Fruit fly (Drosophila melanogaster) whole organism, embryonic: ENCODE data around the gene Eig71Ed.
A peak's percentile ranks its signal among the peaks of the same experiment; 100 is the strongest.

Source experiments
- B-H2 ChIP-seq: fragments of 200-800 bp; sonication (Bioruptor generic); optimal IDR thresholded peaks from 2 replicates; lab custom pipeline; 2018; ENCODE audit warnings: missing biosample characterization, mild to moderate bottlenecking, missing genetic modification characterization
- Bdp1 ChIP-seq: fragments of 200-800 bp; sonication (Bioruptor generic); optimal IDR thresholded peaks from 3 replicates; lab custom pipeline; 2016; ENCODE audit warnings: missing biosample characterization, missing genetic modification characterization
- Bgb ChIP-seq: fragments of 200-800 bp; sonication (Bioruptor generic); IDR thresholded peaks from 2 replicates; pipeline ENCODE4 v1.3.6; 2022; ENCODE audit warnings: missing biosample characterization, missing genetic modification characterization; ENCODE audit not compliant: partially characterized antibody
- CG10431 ChIP-seq: fragments of 200-800 bp; sonication (Bioruptor generic); optimal IDR thresholded peaks from 3 replicates; lab custom pipeline; 2018; ENCODE audit warnings: missing biosample characterization, mild to moderate bottlenecking, missing genetic modification characterization
- CG12155 ChIP-seq: fragments of 200-800 bp; sonication (Bioruptor generic); optimal IDR thresholded peaks from 3 replicates; lab custom pipeline; 2016; ENCODE audit warnings: missing biosample characterization, missing genetic modification characterization
- CG12769 ChIP-seq: fragments of 200-800 bp; sonication (Bioruptor generic); optimal IDR thresholded peaks from 2 replicates; lab custom pipeline; 2019; ENCODE audit warnings: missing biosample characterization, mild to moderate bottlenecking, missing genetic modification characterization, moderate library complexity
- CG13424 ChIP-seq: fragments of 200-800 bp; sonication (Bioruptor generic); optimal IDR thresholded peaks from 2 replicates; lab custom pipeline; 2019; ENCODE audit warnings: missing biosample characterization, mild to moderate bottlenecking, missing genetic modification characterization, moderate library complexity
- CG14965 ChIP-seq: fragments of 200-800 bp; sonication (Bioruptor generic); optimal IDR thresholded peaks from 2 replicates; lab custom pipeline; 2016; ENCODE audit warnings: missing biosample characterization, missing genetic modification characterization, borderline replicate concordance
- CG15269 ChIP-seq: fragments of 200-800 bp; sonication (Bioruptor generic); optimal IDR thresholded peaks from 2 replicates; lab custom pipeline; 2018; ENCODE audit warnings: missing biosample characterization, mild to moderate bottlenecking, missing genetic modification characterization, moderate library complexity
- CG16779 ChIP-seq: fragments of 200-800 bp; sonication (Bioruptor generic); IDR thresholded peaks from 2 replicates; pipeline ENCODE4 v1.3.6; 2022; ENCODE audit warnings: missing biosample characterization, missing genetic modification characterization
- CG16815 ChIP-seq: fragments of 200-800 bp; sonication (Bioruptor generic); optimal IDR thresholded peaks from 3 replicates; lab custom pipeline; 2017; ENCODE audit warnings: missing biosample characterization, mild to moderate bottlenecking, missing genetic modification characterization
- CG2202 ChIP-seq: fragments of 200-800 bp; sonication (Bioruptor generic); optimal IDR thresholded peaks from 2 replicates; lab custom pipeline; 2018; ENCODE audit warnings: missing biosample characterization, mild to moderate bottlenecking, missing genetic modification characterization
- CG30431 ChIP-seq: fragments of 200-800 bp; sonication (Bioruptor generic); optimal IDR thresholded peaks from 2 replicates; lab custom pipeline; 2017; ENCODE audit warnings: missing biosample characterization, missing genetic modification characterization
- CG32532 ChIP-seq: fragments of 200-800 bp; sonication (Bioruptor generic); IDR thresholded peaks from 2 replicates; pipeline ENCODE4 v1.3.6; 2022; ENCODE audit warnings: missing biosample characterization, missing genetic modification characterization
- CG4328 ChIP-seq: fragments of 200-800 bp; sonication (Bioruptor generic); optimal IDR thresholded peaks from 3 replicates; lab custom pipeline; 2017; ENCODE audit warnings: missing biosample characterization, missing genetic modification reagents, missing genetic modification characterization
- CG4617 ChIP-seq: fragments of 200-800 bp; sonication (Bioruptor generic); optimal IDR thresholded peaks from 3 replicates; lab custom pipeline; 2016; ENCODE audit warnings: missing biosample characterization, missing genetic modification characterization, borderline replicate concordance
- CG6654 ChIP-seq: fragments of 200-800 bp; sonication (Bioruptor generic); optimal IDR thresholded peaks from 2 replicates; lab custom pipeline; 2017; ENCODE audit warnings: missing biosample characterization, mild to moderate bottlenecking, missing genetic modification characterization
- CG7786 ChIP-seq: fragments of 200-800 bp; sonication (Bioruptor generic); optimal IDR thresholded peaks from 2 replicates; lab custom pipeline; 2016; ENCODE audit warnings: missing biosample characterization, missing genetic modification characterization
- CG7839 ChIP-seq: fragments of 200-800 bp; sonication (Bioruptor generic); optimal IDR thresholded peaks from 3 replicates; lab custom pipeline; 2018; ENCODE audit warnings: missing biosample characterization, mild to moderate bottlenecking, missing genetic modification characterization, moderate library complexity
- D19B ChIP-seq: fragments of 200-800 bp; sonication (Bioruptor generic); optimal IDR thresholded peaks from 2 replicates; lab custom pipeline; 2017; ENCODE audit warnings: missing biosample characterization, mild to moderate bottlenecking, missing genetic modification characterization
- Dfd ChIP-seq, 2 experiments: fragments of >200 bp; optimal IDR thresholded peaks; 2 replicates each; lab custom pipeline; 2017; ENCODE audit warnings: missing biosample characterization in 2 of 2, missing genetic modification characterization in 2 of 2
- Dip2 ChIP-seq: fragments of 200-800 bp; sonication (Bioruptor generic); IDR thresholded peaks from 2 replicates; pipeline ENCODE4 v1.3.6; 2022; ENCODE audit warnings: missing biosample characterization, missing genetic modification characterization
- Eip74EF ChIP-seq, 2 experiments: fragments of 200-800 bp in 1 of 2; fragments of >200 bp in 1 of 2; sonication (Bioruptor generic) in 1 of 2; optimal IDR thresholded peaks; 2 replicates each; lab custom pipeline; 2017 to 2019; ENCODE audit warnings: missing biosample characterization in 2 of 2, missing genetic modification characterization in 2 of 2, mild to moderate bottlenecking in 1 of 2, moderate library complexity in 1 of 2
- Ets97D ChIP-seq: fragments of 200-800 bp; sonication (Bioruptor generic); optimal IDR thresholded peaks from 3 replicates; lab custom pipeline; 2016; ENCODE audit warnings: missing biosample characterization, missing genetic modification characterization
- Fer2 ChIP-seq: fragments of 200-800 bp; sonication (Bioruptor generic); optimal IDR thresholded peaks from 2 replicates; lab custom pipeline; 2018; ENCODE audit warnings: missing biosample characterization, mild to moderate bottlenecking, missing genetic modification characterization, moderate library complexity
- Lhr ChIP-seq: fragments of 200-800 bp; sonication (Bioruptor generic); optimal IDR thresholded peaks from 3 replicates; lab custom pipeline; 2017; ENCODE audit warnings: mild to moderate bottlenecking, missing biosample characterization, missing genetic modification reagents, missing genetic modification characterization
- Myb ChIP-seq: fragments of 200-800 bp; sonication (Bioruptor generic); optimal IDR thresholded peaks from 2 replicates; lab custom pipeline; 2016; ENCODE audit warnings: missing biosample characterization, missing genetic modification characterization
- Nf-YB ChIP-seq: fragments of 200-800 bp; sonication (Bioruptor generic); optimal IDR thresholded peaks from 3 replicates; lab custom pipeline; 2019; ENCODE audit warnings: missing biosample characterization, mild to moderate bottlenecking, missing genetic modification characterization, moderate library complexity
- Side ChIP-seq: fragments of 200-800 bp; sonication (Bioruptor generic); optimal IDR thresholded peaks from 2 replicates; lab custom pipeline; 2016; ENCODE audit warnings: missing biosample characterization, missing genetic modification characterization
- Spps ChIP-seq: fragments of 200-800 bp; sonication (Bioruptor generic); optimal IDR thresholded peaks from 2 replicates; lab custom pipeline; 2018; ENCODE audit warnings: missing biosample characterization, mild to moderate bottlenecking, missing genetic modification characterization
- Xrp1 ChIP-seq: fragments of 200-800 bp; sonication (Bioruptor generic); IDR thresholded peaks from 2 replicates; pipeline ENCODE4 v1.3.6; 2022; ENCODE audit warnings: missing biosample characterization, missing genetic modification characterization
- YL-1 ChIP-seq: fragments of 200-800 bp; sonication (Bioruptor generic); optimal IDR thresholded peaks from 3 replicates; lab custom pipeline; 2017; ENCODE audit warnings: missing biosample characterization, mild to moderate bottlenecking, missing genetic modification characterization
- bsh ChIP-seq, 2 experiments: fragments of 200-800 bp; sonication (Bioruptor generic); optimal IDR thresholded peaks; 2 replicates each; lab custom pipeline; 2017 to 2018; ENCODE audit warnings: mild to moderate bottlenecking in 2 of 2, missing biosample characterization in 2 of 2, missing genetic modification characterization in 2 of 2, moderate library complexity in 1 of 2
- cg ChIP-seq: fragments of 200-800 bp; sonication (Bioruptor generic); optimal IDR thresholded peaks from 3 replicates; lab custom pipeline; 2019; ENCODE audit warnings: missing biosample characterization, mild to moderate bottlenecking, missing genetic modification characterization, moderate library complexity
- ci ChIP-seq: fragments of 200-800 bp; sonication (Bioruptor generic); IDR thresholded peaks from 3 replicates; pipeline ENCODE4 v1.3.6; 2022; ENCODE audit warnings: missing biosample characterization, missing genetic modification characterization
- eve ChIP-seq, 2 experiments: fragments of >200 bp; optimal IDR thresholded peaks; 2 replicates each; lab custom pipeline; 2017; ENCODE audit warnings: missing biosample characterization in 2 of 2, missing genetic modification characterization in 2 of 2
- gcm2 ChIP-seq: fragments of 200-800 bp; sonication (Bioruptor generic); optimal IDR thresholded peaks from 2 replicates; lab custom pipeline; 2016; ENCODE audit warnings: missing biosample characterization, missing genetic modification characterization
- grau ChIP-seq: fragments of 200-800 bp; optimal IDR thresholded peaks from 3 replicates; lab custom pipeline; 2019; ENCODE audit warnings: missing biosample characterization, mild to moderate bottlenecking, missing genetic modification characterization, moderate library complexity
- gro ChIP-seq: fragments of 200-800 bp; sonication (Bioruptor generic); optimal IDR thresholded peaks from 2 replicates; lab custom pipeline; 2016; ENCODE audit warnings: missing biosample characterization, missing genetic modification characterization
- inv ChIP-seq: fragments of 200-800 bp; sonication (Bioruptor generic); IDR thresholded peaks from 2 replicates; pipeline ENCODE4 v1.3.6; 2022; ENCODE audit warnings: missing biosample characterization, missing genetic modification characterization; ENCODE audit not compliant: partially characterized antibody
- lov ChIP-seq, 2 experiments: fragments of 200-800 bp in 1 of 2; fragments of >200 bp in 1 of 2; sonication (Bioruptor generic) in 1 of 2; IDR thresholded peaks in 1 of 2; optimal IDR thresholded peaks in 1 of 2; 2 replicates in 1 of 2; 3 replicates in 1 of 2; pipeline versions ENCODE4 v1.3.6 to Lab custom; 2017 to 2022; ENCODE audit warnings: missing biosample characterization in 1 of 2, missing genetic modification characterization in 1 of 2
- odd ChIP-seq: fragments of 200-800 bp; sonication (Bioruptor generic); optimal IDR thresholded peaks from 2 replicates; lab custom pipeline; 2017; ENCODE audit warnings: missing biosample characterization, mild to moderate bottlenecking, missing genetic modification characterization
- pfk ChIP-seq: fragments of 200-800 bp; sonication (Bioruptor generic); optimal IDR thresholded peaks from 2 replicates; lab custom pipeline; 2018; ENCODE audit warnings: missing biosample characterization, mild to moderate bottlenecking, missing genetic modification characterization, moderate library complexity
- pnt ChIP-seq: fragments of 200-800 bp; sonication (Bioruptor generic); optimal IDR thresholded peaks from 3 replicates; lab custom pipeline; 2016; ENCODE audit warnings: missing biosample characterization, missing genetic modification characterization
- run ChIP-seq: fragments of 200-800 bp; sonication (Bioruptor generic); optimal IDR thresholded peaks from 3 replicates; lab custom pipeline; 2018; ENCODE audit warnings: missing biosample characterization, mild to moderate bottlenecking, missing genetic modification characterization
- salm ChIP-seq: fragments of 200-800 bp; sonication (Bioruptor generic); optimal IDR thresholded peaks from 2 replicates; lab custom pipeline; 2018; ENCODE audit warnings: missing biosample characterization, mild to moderate bottlenecking, missing genetic modification characterization
- sens ChIP-seq: fragments of 200-800 bp; sonication (Bioruptor generic); peaks from one replicate; lab custom pipeline; 2016; ENCODE audit warnings: missing biosample characterization, missing genetic modification characterization
- sim ChIP-seq: fragments of 200-800 bp; sonication (Bioruptor generic); IDR thresholded peaks from 2 replicates; pipeline ENCODE4 v1.3.6; 2022; ENCODE audit warnings: missing biosample characterization, missing genetic modification characterization
- trh ChIP-seq: fragments of 200-800 bp; sonication (Bioruptor generic); optimal IDR thresholded peaks from 2 replicates; lab custom pipeline; 2016; ENCODE audit warnings: missing biosample characterization, missing genetic modification characterization
- ttk ChIP-seq: fragments of 200-800 bp; sonication (Bioruptor generic); IDR thresholded peaks from 2 replicates; pipeline ENCODE4 v2.1.2; 2022; ENCODE audit warnings: missing biosample characterization, missing genetic modification characterization
- twi ChIP-seq: fragments of 200-800 bp; optimal IDR thresholded peaks from 2 replicates; lab custom pipeline; 2019; ENCODE audit warnings: missing biosample characterization, mild to moderate bottlenecking, missing genetic modification characterization, moderate library complexity

The Eig71Ed gene

DNA sequence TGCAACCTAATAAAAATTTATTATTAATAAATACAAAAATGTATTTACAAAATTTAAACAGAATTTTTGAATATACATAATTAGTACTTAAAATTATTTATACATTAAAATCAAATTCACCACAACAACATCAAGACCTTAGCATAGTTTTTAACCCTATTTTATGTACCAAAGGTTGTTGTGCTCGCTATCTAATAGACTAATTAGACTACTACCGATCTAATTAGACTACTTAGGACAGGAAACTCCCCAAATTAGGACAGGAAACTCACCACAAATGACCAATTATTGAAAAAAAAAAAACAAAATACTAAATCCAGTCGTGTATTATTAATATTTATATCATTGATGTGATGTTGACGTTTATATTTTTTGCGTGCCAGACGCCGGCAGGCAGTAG is 15.4 kb upstream of the Eig71Ed start:
- no peak for TF ChIP-seq CG13424
- peak; percentile 54; the same call in 2 of the 3 replicates for TF ChIP-seq ci
- TF ChIP-seq CG7839 (tag; lab: Kevin White, UChicago): no peak
- TF ChIP-seq CG14965 (GFP tag; lab: Kevin White, UChicago): no peak
- TF ChIP-seq trh (GFP tag; lab: Kevin White, UChicago): no peak
- no peak for TF ChIP-seq Xrp1 (GFP tag; lab: Robert Waterston, UW)
- no peak for TF ChIP-seq cg (GFP tag; lab: Kevin White, UChicago)
- no peak for TF ChIP-seq sim
- TF ChIP-seq CG16779 (GFP tag; lab: Robert Waterston, UW): no peak
- no peak for TF ChIP-seq CG2202 (tag; lab: Kevin White, UChicago)
- TF ChIP-seq eve (GFP tag; optimal IDR thresholded peaks at IDR 0.05; lab: Kevin White, UChicago): no peak
- no peak for TF ChIP-seq Fer2
- TF ChIP-seq grau: peak; percentile 20
- no peak for TF ChIP-seq Bgb (GFP tag; lab: Robert Waterston, UW)
- TF ChIP-seq YL-1 (GFP tag; lab: Kevin White, UChicago): no peak
- TF ChIP-seq inv (GFP tag; lab: Robert Waterston, UW): no peak
- TF ChIP-seq pnt (GFP tag; lab: Kevin White, UChicago): no peak
- TF ChIP-seq sens (GFP tag; lab: Kevin White, UChicago): peak; percentile 71
- TF ChIP-seq CG30431 (GFP tag; lab: Kevin White, UChicago): no peak
- no peak for TF ChIP-seq ttk (GFP tag; lab: Robert Waterston, UW)
- no peak for TF ChIP-seq CG16815
- TF ChIP-seq gro: no peak
- no peak for TF ChIP-seq lov (optimal IDR thresholded peaks at IDR 0.05; lab: Kevin White, UChicago)
- TF ChIP-seq lov (GFP tag; IDR thresholded peaks at IDR 0.05; lab: Robert Waterston, UW): no peak
- TF ChIP-seq Ets97D: peak; percentile 67
- TF ChIP-seq Bdp1 (GFP tag; lab: Kevin White, UChicago): no peak
- no peak for TF ChIP-seq CG12769 (tag; lab: Kevin White, UChicago)
- TF ChIP-seq Spps (tag; lab: Kevin White, UChicago): no peak
- no peak for TF ChIP-seq Nf-YB (GFP tag; lab: Kevin White, UChicago)
- TF ChIP-seq Dfd (GFP tag; optimal IDR thresholded peaks at IDR 0.05; lab: Kevin White, UChicago): no peak
- TF ChIP-seq B-H2 (GFP tag; lab: Kevin White, UChicago): no peak
- TF ChIP-seq CG32532 (GFP tag; lab: Robert Waterston, UW): no peak
- TF ChIP-seq CG4617: no peak
- no peak for TF ChIP-seq CG15269 (tag; lab: Kevin White, UChicago)
- TF ChIP-seq Dip2 (GFP tag; lab: Robert Waterston, UW): no peak
- TF ChIP-seq bsh (GFP tag; optimal IDR thresholded peaks at IDR 0.05; lab: Kevin White, UChicago): peak in 1 of 2 experiments; percentile 29
- TF ChIP-seq Myb (GFP tag; lab: Kevin White, UChicago): no peak
- no peak for TF ChIP-seq Side (GFP tag; lab: Kevin White, UChicago)
- no peak for TF ChIP-seq pfk (GFP tag; lab: Kevin White, UChicago)
- no peak for TF ChIP-seq odd (GFP tag; lab: Kevin White, UChicago)
- peak; percentile 27 for TF ChIP-seq Lhr (GFP tag; lab: Kevin White, UChicago)
- no peak for TF ChIP-seq run (tag; lab: Kevin White, UChicago)
- no peak for TF ChIP-seq Eip74EF (GFP tag; optimal IDR thresholded peaks at IDR 0.05; lab: Kevin White, UChicago)
- TF ChIP-seq salm (tag; lab: Kevin White, UChicago): no peak
- TF ChIP-seq CG4328: no peak
- no peak for TF ChIP-seq CG12155 (GFP tag; lab: Kevin White, UChicago)
- TF ChIP-seq gcm2 (GFP tag; lab: Kevin White, UChicago): no peak
- no peak for TF ChIP-seq CG6654 (GFP tag; lab: Kevin White, UChicago)
- TF ChIP-seq D19B (GFP tag; lab: Kevin White, UChicago): no peak
- TF ChIP-seq CG7786 (GFP tag; lab: Kevin White, UChicago): no peak
- no peak for TF ChIP-seq twi
- no peak for TF ChIP-seq CG10431
